Fruit fly (Drosophila melanogaster) whole organism, embryonic: ENCODE results near the gene CG43400.

Source experiments
- B-H2 ChIP-seq: fragments of 200-800 bp; sonication (Bioruptor generic); optimal IDR thresholded peaks from 2 replicates; lab custom pipeline; 2018; ENCODE audit warnings: missing biosample characterization, mild to moderate bottlenecking, missing genetic modification characterization
- CG10147 ChIP-seq: fragments of 200-800 bp; sonication (Bioruptor generic); optimal IDR thresholded peaks from 2 replicates; lab custom pipeline; 2019; ENCODE audit warnings: missing biosample characterization, mild to moderate bottlenecking, missing genetic modification characterization, moderate library complexity
- CG10209 ChIP-seq: fragments of 200-800 bp; sonication (Bioruptor generic); optimal IDR thresholded peaks from 3 replicates; lab custom pipeline; 2017; ENCODE audit warnings: missing biosample characterization, mild to moderate bottlenecking, missing genetic modification characterization, missing genetic modification reagents
- CG10543 ChIP-seq: fragments of 200-800 bp; sonication (Bioruptor generic); optimal IDR thresholded peaks from 3 replicates; lab custom pipeline; 2017; ENCODE audit warnings: missing biosample characterization, mild to moderate bottlenecking, missing genetic modification characterization, moderate library complexity
- CG10565 ChIP-seq: fragments of 200-800 bp; sonication (Bioruptor generic); optimal IDR thresholded peaks from 3 replicates; lab custom pipeline; 2016; ENCODE audit warnings: missing biosample characterization, mild to moderate bottlenecking, missing genetic modification characterization
- CG10654 ChIP-seq: fragments of 200-800 bp; sonication (Bioruptor generic); optimal IDR thresholded peaks from 2 replicates; lab custom pipeline; 2016; ENCODE audit warnings: missing biosample characterization, missing genetic modification characterization
- CG13287 ChIP-seq: fragments of 200-800 bp; sonication (Bioruptor generic); IDR thresholded peaks from 2 replicates; pipeline ENCODE4 v1.3.6; 2022; ENCODE audit warnings: missing biosample characterization, missing genetic modification characterization; ENCODE audit not compliant: partially characterized antibody
- CG14441 ChIP-seq: fragments of 200-800 bp; sonication (Bioruptor generic); IDR thresholded peaks from 2 replicates; pipeline ENCODE4 v1.3.6; 2022; ENCODE audit warnings: missing biosample characterization, missing genetic modification characterization
- CG2875 ChIP-seq: fragments of 200-800 bp; sonication (Bioruptor generic); optimal IDR thresholded peaks from 2 replicates; lab custom pipeline; 2017; ENCODE audit warnings: missing biosample characterization, mild to moderate bottlenecking, missing genetic modification characterization, missing genetic modification reagents
- CG30020 ChIP-seq: fragments of 200-800 bp; optimal IDR thresholded peaks from 2 replicates; lab custom pipeline; 2019; ENCODE audit warnings: missing biosample characterization, mild to moderate bottlenecking, missing genetic modification characterization, moderate library complexity
- CG30403 ChIP-seq: fragments of 200-800 bp; sonication (Bioruptor generic); optimal IDR thresholded peaks from 3 replicates; lab custom pipeline; 2016; ENCODE audit warnings: missing biosample characterization, missing genetic modification characterization
- CG32772 ChIP-seq: fragments of 200-800 bp; sonication (Bioruptor generic); IDR thresholded peaks from 2 replicates; pipeline ENCODE4 v1.3.6; 2022; ENCODE audit warnings: missing biosample characterization, missing genetic modification characterization
- CG42726 ChIP-seq: fragments of 200-800 bp; sonication (Bioruptor generic); IDR thresholded peaks from 2 replicates; pipeline ENCODE4 v1.3.6; 2022; ENCODE audit warnings: missing biosample characterization, missing genetic modification characterization; ENCODE audit not compliant: partially characterized antibody
- CG4617 ChIP-seq: fragments of 200-800 bp; sonication (Bioruptor generic); optimal IDR thresholded peaks from 3 replicates; lab custom pipeline; 2016; ENCODE audit warnings: missing biosample characterization, missing genetic modification characterization, borderline replicate concordance
- CG6689 ChIP-seq: fragments of 200-800 bp; sonication (Bioruptor generic); IDR thresholded peaks from 2 replicates; pipeline ENCODE4 v1.3.6; 2022; ENCODE audit warnings: missing biosample characterization, missing genetic modification characterization
- CG7271 ChIP-seq: fragments of 200-800 bp; sonication (Bioruptor generic); optimal IDR thresholded peaks from 2 replicates; lab custom pipeline; 2018; ENCODE audit warnings: missing biosample characterization, mild to moderate bottlenecking, missing genetic modification characterization, moderate library complexity
- CG7928 ChIP-seq: fragments of 200-800 bp; sonication (Bioruptor generic); optimal IDR thresholded peaks from 2 replicates; lab custom pipeline; 2017; ENCODE audit warnings: missing biosample characterization, mild to moderate bottlenecking, missing genetic modification characterization
- CG8359 ChIP-seq: fragments of 200-800 bp; sonication (Bioruptor generic); optimal IDR thresholded peaks from 2 replicates; lab custom pipeline; 2017; ENCODE audit warnings: missing biosample characterization, mild to moderate bottlenecking, missing genetic modification characterization, borderline replicate concordance
- CG9817 ChIP-seq: fragments of 200-800 bp; sonication (Bioruptor generic); optimal IDR thresholded peaks from 2 replicates; lab custom pipeline; 2018; ENCODE audit warnings: missing biosample characterization, mild to moderate bottlenecking, missing genetic modification characterization, moderate library complexity
- Chrac-16 ChIP-seq: fragments of 200-800 bp; sonication (Bioruptor generic); optimal IDR thresholded peaks from 3 replicates; lab custom pipeline; 2016; ENCODE audit warnings: missing biosample characterization, missing genetic modification characterization
- D ChIP-seq, 2 experiments: fragments of 200-800 bp in 1 of 2; fragments of >200 bp in 1 of 2; sonication (Bioruptor generic) in 1 of 2; optimal IDR thresholded peaks; 2 replicates in 1 of 2; 3 replicates in 1 of 2; lab custom pipeline; 2017; ENCODE audit warnings: mild to moderate bottlenecking in 1 of 2, missing biosample characterization in 1 of 2, missing genetic modification characterization in 1 of 2, missing genetic modification reagents in 1 of 2
- Ets65A ChIP-seq: fragments of 200-800 bp; sonication (Bioruptor generic); peaks from one replicate; lab custom pipeline; 2016; ENCODE audit warnings: missing biosample characterization, missing genetic modification characterization
- Gsc ChIP-seq: fragments of 200-800 bp; sonication (Bioruptor generic); IDR thresholded peaks from 2 replicates; pipeline ENCODE4 v1.3.6; 2022; ENCODE audit warnings: missing biosample characterization, missing genetic modification characterization
- HLH4C ChIP-seq: fragments of 200-800 bp; sonication (Bioruptor generic); IDR thresholded peaks from 3 replicates; pipeline ENCODE4 v1.3.6; 2022; ENCODE audit warnings: missing biosample characterization, missing genetic modification characterization; ENCODE audit not compliant: partially characterized antibody
- HLHmδ ChIP-seq: fragments of 200-800 bp; sonication (Bioruptor generic); optimal IDR thresholded peaks from 2 replicates; lab custom pipeline; 2018; ENCODE audit warnings: missing biosample characterization, mild to moderate bottlenecking, missing genetic modification characterization, moderate library complexity
- Meics ChIP-seq: fragments of 200-800 bp; sonication (Bioruptor generic); optimal IDR thresholded peaks from 2 replicates; lab custom pipeline; 2017; ENCODE audit warnings: missing biosample characterization, mild to moderate bottlenecking, missing genetic modification characterization
- NFAT ChIP-seq: fragments of 200-800 bp; sonication (Bioruptor generic); IDR thresholded peaks from 2 replicates; pipeline ENCODE4 v1.3.6; 2022; ENCODE audit warnings: missing biosample characterization, missing genetic modification characterization
- Nf-YA ChIP-seq: fragments of 200-800 bp; sonication (Bioruptor generic); IDR thresholded peaks from 2 replicates; pipeline ENCODE4 v1.3.6; 2022; ENCODE audit warnings: missing biosample characterization, missing genetic modification characterization
- Nf-YB ChIP-seq: fragments of 200-800 bp; sonication (Bioruptor generic); optimal IDR thresholded peaks from 3 replicates; lab custom pipeline; 2019; ENCODE audit warnings: missing biosample characterization, mild to moderate bottlenecking, missing genetic modification characterization, moderate library complexity
- Opbp ChIP-seq: fragments of 200-800 bp; sonication (Bioruptor generic); IDR thresholded peaks from 3 replicates; pipeline ENCODE4 v1.3.6; 2022; ENCODE audit warnings: missing biosample characterization, missing genetic modification characterization; ENCODE audit not compliant: partially characterized antibody
- Ptx1 ChIP-seq: fragments of 200-800 bp; sonication (Bioruptor generic); IDR thresholded peaks from 2 replicates; pipeline ENCODE4 v1.3.6; 2022; ENCODE audit warnings: missing biosample characterization, missing genetic modification characterization
- Sin3A ChIP-seq: fragments of >200 bp; optimal IDR thresholded peaks from 2 replicates; lab custom pipeline; 2018
- Spps ChIP-seq: fragments of 200-800 bp; sonication (Bioruptor generic); optimal IDR thresholded peaks from 2 replicates; lab custom pipeline; 2018; ENCODE audit warnings: missing biosample characterization, mild to moderate bottlenecking, missing genetic modification characterization
- Vsx1 ChIP-seq: fragments of 200-800 bp; sonication (Bioruptor generic); optimal IDR thresholded peaks from 2 replicates; lab custom pipeline; 2017; ENCODE audit warnings: missing biosample characterization, mild to moderate bottlenecking, missing genetic modification characterization, missing genetic modification reagents
- Xbp1 ChIP-seq: fragments of 200-800 bp; sonication (Bioruptor generic); optimal IDR thresholded peaks from 3 replicates; lab custom pipeline; 2016; ENCODE audit warnings: missing biosample characterization, mild to moderate bottlenecking, missing genetic modification characterization
- abd-A ChIP-seq: fragments of 200-800 bp; sonication (Bioruptor generic); optimal IDR thresholded peaks from 3 replicates; lab custom pipeline; 2019; ENCODE audit warnings: missing biosample characterization, mild to moderate bottlenecking, missing genetic modification characterization, moderate library complexity
- ara ChIP-seq: fragments of 200-800 bp; sonication (Bioruptor generic); IDR thresholded peaks from 2 replicates; pipeline ENCODE4 v1.3.6; 2022; ENCODE audit warnings: missing biosample characterization, missing genetic modification characterization
- bcd ChIP-seq: fragments of 200-800 bp; sonication (Bioruptor generic); optimal IDR thresholded peaks from 2 replicates; lab custom pipeline; 2017; ENCODE audit warnings: missing biosample characterization, mild to moderate bottlenecking, missing genetic modification characterization
- cas ChIP-seq: fragments of 200-800 bp; sonication (Bioruptor generic); IDR thresholded peaks from 2 replicates; pipeline ENCODE4 v1.3.6; 2022; ENCODE audit warnings: missing biosample characterization, missing genetic modification characterization
- grn ChIP-seq: fragments of 200-800 bp; sonication (Bioruptor generic); optimal IDR thresholded peaks from 3 replicates; lab custom pipeline; 2017; ENCODE audit warnings: missing biosample characterization, missing genetic modification characterization
- klu ChIP-seq: fragments of 200-800 bp; sonication (Bioruptor generic); IDR thresholded peaks from 2 replicates; pipeline ENCODE4 v1.3.6; 2022; ENCODE audit warnings: missing biosample characterization, missing genetic modification characterization
- knrl ChIP-seq: fragments of 200-800 bp; sonication (Bioruptor generic); IDR thresholded peaks from 3 replicates; pipeline ENCODE4 v1.3.6; 2022; ENCODE audit warnings: missing biosample characterization, missing genetic modification characterization; ENCODE audit not compliant: partially characterized antibody
- nom ChIP-seq: fragments of 200-800 bp; sonication (Bioruptor generic); optimal IDR thresholded peaks from 2 replicates; lab custom pipeline; 2017; ENCODE audit warnings: missing biosample characterization, missing genetic modification characterization, mild to moderate bottlenecking, moderate library complexity, missing genetic modification reagents
- p53 ChIP-seq: fragments of 200-800 bp; sonication (Bioruptor generic); optimal IDR thresholded peaks from 2 replicates; lab custom pipeline; 2016; ENCODE audit warnings: missing biosample characterization, missing genetic modification characterization
- pho ChIP-seq: fragments of 200-800 bp; sonication (Bioruptor generic); optimal IDR thresholded peaks from 2 replicates; lab custom pipeline; 2016; ENCODE audit warnings: missing biosample characterization, missing genetic modification characterization
- pros ChIP-seq: fragments of 200-800 bp; sonication (Bioruptor generic); optimal IDR thresholded peaks from 3 replicates; lab custom pipeline; 2019; ENCODE audit warnings: missing biosample characterization, mild to moderate bottlenecking, missing genetic modification characterization, moderate library complexity
- sima ChIP-seq: fragments of 200-800 bp; sonication (Bioruptor generic); optimal IDR thresholded peaks from 2 replicates; lab custom pipeline; 2016; ENCODE audit warnings: missing biosample characterization, missing genetic modification characterization
- slbo ChIP-seq: fragments of 200-800 bp; sonication (Bioruptor generic); IDR thresholded peaks from 2 replicates; pipeline ENCODE4 v1.3.6; 2022; ENCODE audit warnings: missing biosample characterization, missing genetic modification characterization
- vfl ChIP-seq: fragments of 200-800 bp; sonication (Bioruptor generic); optimal IDR thresholded peaks from 2 replicates; lab custom pipeline; 2016; ENCODE audit warnings: missing biosample characterization, missing genetic modification characterization

CG43400 gene

dm6 chr2L:8461782-8462453 is 28.6 kb upstream of the CG43400 start (continued):
- TF ChIP-seq CG30403: peak; percentile 39
- TF ChIP-seq CG6689 (GFP tag; lab: Robert Waterston, UW): no peak
- no peak for TF ChIP-seq slbo
- no peak for TF ChIP-seq HLH4C (GFP tag; lab: Robert Waterston, UW)
- no peak for TF ChIP-seq CG10565
- no peak for TF ChIP-seq sima
- TF ChIP-seq CG10209: peak; percentile 33
- no peak for TF ChIP-seq Spps
- no peak for TF ChIP-seq CG14441 (GFP tag; lab: Robert Waterston, UW)
- TF ChIP-seq abd-A (tag; lab: Kevin White, UChicago): no peak
- peak; percentile 64 for TF ChIP-seq Meics
- no peak for TF ChIP-seq nom (GFP tag; lab: Kevin White, UChicago)
- TF ChIP-seq Nf-YA (GFP tag; lab: Robert Waterston, UW): no peak
- no peak for TF ChIP-seq CG10654 (GFP tag; lab: Kevin White, UChicago)
- TF ChIP-seq cas: no peak
- TF ChIP-seq CG7928 (GFP tag; lab: Kevin White, UChicago): no peak
- TF ChIP-seq Ptx1: no peak
- no peak for TF ChIP-seq CG7271 (tag; lab: Kevin White, UChicago)
- no peak for TF ChIP-seq Opbp
- TF ChIP-seq Xbp1 (GFP tag; lab: Kevin White, UChicago): no peak
- no peak for TF ChIP-seq D (optimal IDR thresholded peaks at IDR 0.05; lab: Kevin White, UChicago)
- TF ChIP-seq D (GFP tag; optimal IDR thresholded peaks at IDR 0.05; lab: Kevin White, UChicago): no peak
- peak; percentile 60 for TF ChIP-seq CG10543 (GFP tag; lab: Kevin White, UChicago)
- TF ChIP-seq CG2875 (GFP tag; lab: Kevin White, UChicago): no peak
- TF ChIP-seq NFAT (GFP tag; lab: Robert Waterston, UW): no peak
- TF ChIP-seq klu: no peak
- TF ChIP-seq Ets65A (GFP tag; lab: Kevin White, UChicago): peak; percentile 84
- TF ChIP-seq Chrac-16 (GFP tag; lab: Kevin White, UChicago): no peak
- no peak for TF ChIP-seq CG13287 (GFP tag; lab: Robert Waterston, UW)
- TF ChIP-seq CG42726 (GFP tag; lab: Robert Waterston, UW): no peak
- TF ChIP-seq pho (GFP tag; lab: Kevin White, UChicago): no peak
- peak; percentile 76 for TF ChIP-seq grn
- TF ChIP-seq HLHmδ (GFP tag; lab: Kevin White, UChicago): no peak
- TF ChIP-seq bcd (GFP tag; lab: Kevin White, UChicago): peak; percentile 9
- TF ChIP-seq knrl: no peak
- TF ChIP-seq Nf-YB: no peak
- TF ChIP-seq CG4617 (GFP tag; lab: Kevin White, UChicago): no peak
- TF ChIP-seq CG30020 (tag; lab: Kevin White, UChicago): no peak
- no peak for TF ChIP-seq B-H2 (GFP tag; lab: Kevin White, UChicago)
- TF ChIP-seq CG9817 (tag; lab: Kevin White, UChicago): peak; percentile 26
- TF ChIP-seq Vsx1 (GFP tag; lab: Kevin White, UChicago): peak; percentile 3
- no peak for TF ChIP-seq p53 (GFP tag; lab: Kevin White, UChicago)
- TF ChIP-seq CG32772 (GFP tag; lab: Robert Waterston, UW): no peak
- TF ChIP-seq ara (GFP tag; lab: Robert Waterston, UW): no peak
- no peak for TF ChIP-seq Gsc (GFP tag; lab: Robert Waterston, UW)
- TF ChIP-seq pros: no peak
- peak; percentile 16 for TF ChIP-seq CG8359
- TF ChIP-seq vfl (GFP tag; lab: Kevin White, UChicago): no peak
- no peak for TF ChIP-seq CG10147 (GFP tag; lab: Kevin White, UChicago)
- TF ChIP-seq Sin3A (lab: Kevin White, UChicago): no peak
